Worm (Caenorhabditis elegans) whole organism, midembryonic: ENCODE results near the gene D1054.1.

Experiments
- T22C8.4 ChIP-seq: fragments of 200-800 bp; sonication (Bioruptor generic); IDR thresholded peaks from 2 replicates; pipeline ENCODE4 v1.3.6; 2022; ENCODE audit warnings: missing genetic modification characterization, missing compliant biosample characterization
- cog-1 ChIP-seq: sonication (generic microtip); optimal IDR thresholded peaks from 2 replicates; lab custom pipeline; 2016; ENCODE audit warnings: missing genetic modification characterization, missing compliant biosample characterization
- flt-1 ChIP-seq: fragments of 200-800 bp; sonication (Bioruptor generic); IDR thresholded peaks from 2 replicates; pipeline ENCODE4 v1.3.6; 2022; ENCODE audit warnings: missing genetic modification characterization, missing compliant biosample characterization
- klf-2 ChIP-seq: fragments of 200-800 bp; sonication (Bioruptor generic); conservative IDR thresholded peaks from 2 replicates; pipeline ENCODE4 v1.3.6; 2022; ENCODE audit warnings: missing genetic modification reagents, missing genetic modification characterization, missing compliant biosample characterization
- med-1 ChIP-seq: sonication (generic microtip); optimal IDR thresholded peaks from 2 replicates; lab custom pipeline; 2017; ENCODE audit warnings: missing genetic modification characterization, mild to moderate bottlenecking, missing compliant biosample characterization, antibody characterized with exemption, missing genetic modification reagents; ENCODE audit not compliant: insufficient read depth
- ref-1 ChIP-seq: fragments of 200-800 bp; sonication (Bioruptor generic); conservative IDR thresholded peaks from 2 replicates; pipeline ENCODE4 v1.3.6; 2022; ENCODE audit warnings: missing genetic modification reagents, missing genetic modification characterization, missing compliant biosample characterization
- tab-1 ChIP-seq: fragments of 200-800 bp; sonication (Bioruptor generic); IDR thresholded peaks from 2 replicates; pipeline ENCODE4 v1.3.6; 2022; ENCODE audit warnings: missing genetic modification characterization, missing compliant biosample characterization
- ztf-23 ChIP-seq: fragments of 200-800 bp; sonication (Bioruptor generic); IDR thresholded peaks from 2 replicates; pipeline ENCODE4 v1.3.6; 2022; ENCODE audit warnings: missing genetic modification reagents, missing genetic modification characterization, missing compliant biosample characterization
- ztf-29 ChIP-seq: fragments of 200-800 bp; sonication (Bioruptor generic); IDR thresholded peaks from 2 replicates; pipeline ENCODE4 v1.3.6; 2022; ENCODE audit warnings: missing genetic modification reagents, missing genetic modification characterization, missing compliant biosample characterization

D1054.1 gene

ce11 chrV:10727651-10728050 is 42.4 kb downstream of the D1054.1 start:
- TF ChIP-seq ref-1 (GFP tag; lab: Robert Waterston, UW) = no peak
- TF ChIP-seq klf-2 (GFP tag; lab: Robert Waterston, UW) = no peak
- TF ChIP-seq ztf-29 (GFP tag; lab: Robert Waterston, UW) = no peak
- no peak for TF ChIP-seq tab-1 (GFP tag; lab: Robert Waterston, UW)
- TF ChIP-seq T22C8.4 = no peak
- no peak for TF ChIP-seq med-1 (GFP tag; lab: Kevin White, UChicago)
- TF ChIP-seq ztf-23 (GFP tag; lab: Robert Waterston, UW) = no peak
- TF ChIP-seq flt-1 (GFP tag; lab: Robert Waterston, UW) = no peak
- TF ChIP-seq cog-1 (tag; lab: Kevin White, UChicago) = no peak

DNA sequence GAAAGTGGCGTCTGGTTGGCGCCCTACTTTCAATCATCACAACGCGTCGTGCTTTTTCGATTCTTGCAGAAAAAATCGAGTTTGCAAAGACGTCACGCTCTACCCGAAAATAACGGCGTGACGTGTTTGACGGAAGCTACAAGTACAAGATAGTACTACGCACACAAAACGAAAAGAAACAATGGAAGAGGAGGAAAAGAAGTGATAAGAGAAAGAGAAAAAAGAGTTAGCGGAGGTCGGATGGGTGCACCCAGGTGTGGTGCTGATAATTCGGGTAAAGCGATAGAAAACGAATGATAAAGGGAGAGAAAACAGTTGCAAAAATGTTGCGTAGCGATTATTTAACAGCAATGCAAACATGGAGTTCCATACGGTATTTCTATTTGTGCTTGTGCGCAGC is 43.3 kb downstream of the D1054.1 start:
- TF ChIP-seq ztf-23 (GFP tag; lab: Robert Waterston, UW) (no peak), klf-2 (GFP tag; lab: Robert Waterston, UW) (no peak), ztf-29 (GFP tag; lab: Robert Waterston, UW) (no peak), ref-1 (GFP tag; lab: Robert Waterston, UW) (no peak), cog-1 (tag; lab: Kevin White, UChicago) (no peak), tab-1 (GFP tag; lab: Robert Waterston, UW) (no peak), med-1 (GFP tag; lab: Kevin White, UChicago) (no peak), T22C8.4 (no peak), flt-1 (GFP tag; lab: Robert Waterston, UW) (no peak)

ce11 chrV:10725424-10725951 is 44.5 kb downstream of the D1054.1 start:
- no peak for TF ChIP-seq ref-1 (GFP tag; lab: Robert Waterston, UW)
- no peak for TF ChIP-seq flt-1 (GFP tag; lab: Robert Waterston, UW)
- TF ChIP-seq T22C8.4 = no peak
- TF ChIP-seq tab-1 (GFP tag; lab: Robert Waterston, UW) = no peak
- TF ChIP-seq cog-1 (tag; lab: Kevin White, UChicago) = no peak
- TF ChIP-seq ztf-29 (GFP tag; lab: Robert Waterston, UW) = no peak
- no peak for TF ChIP-seq med-1 (GFP tag; lab: Kevin White, UChicago)
- no peak for TF ChIP-seq ztf-23 (GFP tag; lab: Robert Waterston, UW)
- no peak for TF ChIP-seq klf-2 (GFP tag; lab: Robert Waterston, UW)

DNA sequence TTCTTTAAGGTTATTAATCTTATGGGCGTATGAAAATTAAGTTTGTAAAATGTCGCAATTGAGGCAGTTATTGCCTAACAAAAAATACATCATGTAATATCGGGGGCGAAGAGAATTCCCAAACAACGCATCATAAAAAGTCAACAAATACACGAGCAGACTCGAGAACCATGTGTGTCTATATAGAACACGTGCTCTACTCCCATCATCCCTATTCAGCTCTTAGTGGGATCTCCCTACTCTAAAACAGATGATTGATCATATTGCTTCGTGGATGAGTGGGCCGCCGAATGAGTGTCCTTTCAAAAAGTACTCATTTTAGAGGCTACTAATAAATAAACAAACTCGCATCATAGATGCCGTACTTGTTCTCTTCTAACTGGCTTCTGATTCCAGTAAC is 45.5 kb downstream of the D1054.1 start:
- TF ChIP-seq tab-1 (GFP tag; lab: Robert Waterston, UW) (no peak), ztf-29 (GFP tag; lab: Robert Waterston, UW) (no peak), klf-2 (GFP tag; lab: Robert Waterston, UW) (no peak), ztf-23 (GFP tag; lab: Robert Waterston, UW) (no peak)

DNA sequence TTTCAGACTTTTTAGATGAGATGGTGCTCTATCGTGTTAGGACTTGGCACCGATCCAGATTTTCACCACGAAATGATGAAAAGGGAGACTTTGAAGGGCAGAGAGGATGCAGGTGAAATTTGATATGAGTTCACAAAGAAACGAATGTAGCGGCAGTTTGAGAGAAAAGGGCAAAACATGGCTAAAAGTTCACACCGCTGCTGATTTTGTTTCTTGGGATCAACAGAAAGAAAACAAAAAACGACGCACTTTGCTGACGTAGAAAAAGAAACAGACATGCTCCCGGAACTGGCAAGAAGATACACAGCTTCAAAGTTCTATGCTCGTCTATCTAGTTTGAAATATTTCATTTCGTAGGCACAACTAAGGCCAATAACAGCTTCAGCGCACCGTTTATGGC is 46.4 kb downstream of the D1054.1 start:
- TF ChIP-seq flt-1 (GFP tag; lab: Robert Waterston, UW) (no peak), tab-1 (GFP tag; lab: Robert Waterston, UW) (no peak), ztf-23 (GFP tag; lab: Robert Waterston, UW) (no peak), ref-1 (GFP tag; lab: Robert Waterston, UW) (no peak), ztf-29 (GFP tag; lab: Robert Waterston, UW) (no peak), cog-1 (tag; lab: Kevin White, UChicago) (no peak)

DNA sequence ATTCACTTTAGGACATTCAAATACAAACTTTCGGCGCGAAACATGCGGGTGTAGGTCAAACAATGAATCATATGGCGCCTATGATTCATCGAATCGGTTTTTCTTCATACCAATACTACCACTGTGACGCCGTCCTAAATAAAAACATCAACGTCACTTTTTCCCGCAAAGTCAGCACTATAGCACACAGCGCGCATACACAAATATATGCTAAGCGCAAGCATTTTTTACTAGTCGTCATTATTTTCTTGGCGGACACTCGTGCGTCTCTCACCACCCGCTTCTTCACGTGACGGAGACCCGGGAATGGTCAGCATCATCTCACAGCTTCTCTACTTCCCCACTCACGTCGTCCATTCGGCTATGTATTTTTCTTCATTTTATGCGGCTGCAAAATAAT is 46.8 kb downstream of the D1054.1 start:
- no peak for TF ChIP-seq med-1 (GFP tag; lab: Kevin White, UChicago)
- TF ChIP-seq flt-1 (GFP tag; lab: Robert Waterston, UW) = no peak
- no peak for TF ChIP-seq klf-2 (GFP tag; lab: Robert Waterston, UW)
- no peak for TF ChIP-seq cog-1 (tag; lab: Kevin White, UChicago)
- no peak for TF ChIP-seq ztf-23 (GFP tag; lab: Robert Waterston, UW)
- no peak for TF ChIP-seq T22C8.4
- no peak for TF ChIP-seq tab-1 (GFP tag; lab: Robert Waterston, UW)
- TF ChIP-seq ztf-29 (GFP tag; lab: Robert Waterston, UW) = no peak
- no peak for TF ChIP-seq ref-1 (GFP tag; lab: Robert Waterston, UW)

- TF ChIP-seq med-1 (GFP tag; lab: Kevin White, UChicago) = no peak
- TF ChIP-seq ref-1 (GFP tag; lab: Robert Waterston, UW) = no peak
- TF ChIP-seq klf-2 (GFP tag; lab: Robert Waterston, UW) = no peak
- no peak for TF ChIP-seq T22C8.4
- no peak for TF ChIP-seq ztf-23 (GFP tag; lab: Robert Waterston, UW)
- no peak for TF ChIP-seq cog-1 (tag; lab: Kevin White, UChicago)
- TF ChIP-seq ztf-29 (GFP tag; lab: Robert Waterston, UW) = no peak
- no peak for TF ChIP-seq tab-1 (GFP tag; lab: Robert Waterston, UW)
- TF ChIP-seq flt-1 (GFP tag; lab: Robert Waterston, UW) = no peak
These were observed 47.4 kb downstream of the D1054.1 start for ce11 chrV:10722595-10722994.

DNA sequence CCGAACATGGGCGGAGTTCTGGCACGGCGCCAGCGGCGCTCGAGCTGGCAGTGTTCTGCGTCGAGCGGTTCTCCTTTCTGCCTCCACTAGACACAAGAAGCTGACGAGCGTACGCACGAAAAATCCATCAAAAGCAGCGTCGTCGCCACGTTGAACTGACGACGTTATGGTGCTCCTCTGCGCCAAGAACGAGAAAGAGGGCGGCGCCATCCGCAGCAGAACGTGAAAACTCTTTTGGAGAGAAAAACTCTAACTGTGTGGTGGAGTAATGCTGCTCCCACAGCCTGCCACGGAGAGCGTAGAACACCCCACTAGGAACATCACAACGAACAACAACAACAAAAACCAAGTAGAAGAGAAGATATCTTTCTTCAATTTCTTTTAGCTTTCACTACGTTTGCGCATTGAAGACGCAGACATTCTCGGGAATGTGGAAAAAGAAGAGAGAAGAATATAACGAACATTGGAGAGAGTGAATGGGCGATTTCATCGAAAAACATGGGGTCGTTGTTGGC is 48.0 kb downstream of the D1054.1 start:
- TF ChIP-seq med-1 (GFP tag; lab: Kevin White, UChicago) (no peak), tab-1 (GFP tag; lab: Robert Waterston, UW) (no peak), ref-1 (GFP tag; lab: Robert Waterston, UW) (no peak), cog-1 (tag; lab: Kevin White, UChicago) (no peak), ztf-23 (GFP tag; lab: Robert Waterston, UW) (no peak), flt-1 (GFP tag; lab: Robert Waterston, UW) (no peak), T22C8.4 (no peak), klf-2 (GFP tag; lab: Robert Waterston, UW) (no peak), ztf-29 (GFP tag; lab: Robert Waterston, UW) (no peak)

ce11 chrV:10721304-10721703 is 48.7 kb downstream of the D1054.1 start:
- TF ChIP-seq T22C8.4 (no peak), cog-1 (tag; lab: Kevin White, UChicago) (no peak), flt-1 (GFP tag; lab: Robert Waterston, UW) (no peak), ref-1 (GFP tag; lab: Robert Waterston, UW) (no peak), ztf-23 (GFP tag; lab: Robert Waterston, UW) (no peak), klf-2 (GFP tag; lab: Robert Waterston, UW) (no peak), ztf-29 (GFP tag; lab: Robert Waterston, UW) (no peak)
